Worm (Caenorhabditis elegans) whole organism, young adult: ENCODE data around the gene F53B1.8.

Experiments used
- T07F8.4 ChIP-seq: sonication (generic microtip); optimal IDR thresholded peaks from 2 replicates; lab custom pipeline; 2016; ENCODE audit warnings: mild to moderate bottlenecking, missing genetic modification characterization, moderate library complexity, missing compliant biosample characterization
- Y95B8A.8 ChIP-seq: fragments of 200-800 bp; sonication (Bioruptor generic); IDR thresholded peaks from 2 replicates; pipeline ENCODE4 v1.3.6; 2022; ENCODE audit warnings: missing genetic modification reagents, missing genetic modification characterization, missing compliant biosample characterization
- chd-7 ChIP-seq: sonication (generic microtip); optimal IDR thresholded peaks from 2 replicates; lab custom pipeline; 2016; ENCODE audit warnings: mild to moderate bottlenecking, missing genetic modification characterization, moderate library complexity, missing compliant biosample characterization
- nhr-120 ChIP-seq: fragments of 200-800 bp; sonication (Bioruptor generic); IDR thresholded peaks from 2 replicates; pipeline ENCODE4 v1.3.6; 2022; ENCODE audit warnings: missing genetic modification characterization, missing compliant biosample characterization
- nhr-27 ChIP-seq: fragments of 200-800 bp; sonication (Bioruptor generic); optimal IDR thresholded peaks from 2 replicates; lab custom pipeline; 2018; ENCODE audit warnings: mild to moderate bottlenecking, missing genetic modification characterization, moderate library complexity, missing compliant biosample characterization
- tlf-1 ChIP-seq: fragments of 200-800 bp; sonication (Bioruptor generic); optimal IDR thresholded peaks from 2 replicates; lab custom pipeline; 2018; ENCODE audit warnings: mild to moderate bottlenecking, missing genetic modification characterization, missing compliant biosample characterization
- unc-62 ChIP-seq: fragments of 150-350 bp; optimal IDR thresholded peaks from 2 replicates; lab custom pipeline; 2014; ENCODE audit warnings: missing biosample characterization, missing genetic modification reagents, missing genetic modification characterization
- ztf-25 ChIP-seq: fragments of 200-800 bp; sonication (Bioruptor generic); IDR thresholded peaks from 2 replicates; pipeline ENCODE4 v1.3.6; 2022; ENCODE audit warnings: missing genetic modification reagents, missing genetic modification characterization, missing compliant biosample characterization

DNA sequence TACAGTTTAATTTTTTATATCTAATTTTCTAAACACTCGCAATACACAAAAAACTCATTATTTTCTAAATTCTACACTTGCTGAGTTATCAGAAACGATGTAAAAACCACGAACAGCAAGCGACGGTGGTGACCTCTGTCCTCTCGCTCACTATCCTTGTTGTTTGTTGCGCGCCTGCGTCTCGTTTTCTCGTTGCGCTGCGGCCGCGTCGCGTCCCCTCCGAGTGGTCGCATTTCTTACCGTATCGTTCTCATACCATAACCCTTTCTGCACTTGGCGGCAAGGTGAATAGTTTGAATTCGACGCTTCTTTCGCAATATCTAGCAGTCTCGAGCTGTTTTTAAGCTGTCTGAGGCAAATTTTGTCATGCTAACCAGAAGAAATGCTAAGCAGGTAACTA is 40.6 kb downstream of the F53B1.8 start, which contains the start of gene lsy-2:
- no peak for TF ChIP-seq chd-7 (tag; lab: Kevin White, UChicago)
- no peak for TF ChIP-seq nhr-27
- no peak for TF ChIP-seq tlf-1 (GFP tag; lab: Kevin White, UChicago)
- TF ChIP-seq unc-62 = no peak
- TF ChIP-seq Y95B8A.8 (GFP tag; lab: Robert Waterston, UW) = no peak
- TF ChIP-seq ztf-25 (GFP tag; lab: Robert Waterston, UW) = no peak
- TF ChIP-seq nhr-120 (GFP tag; lab: Robert Waterston, UW) = no peak
- no peak for TF ChIP-seq T07F8.4 (tag; lab: Kevin White, UChicago)
